Fruit fly (Drosophila melanogaster) whole organism, wandering third instar larva: ENCODE measurements around the gene alpha-Est4.

Source experiments
- Abd-B ChIP-seq: fragments of >200 bp; optimal IDR thresholded peaks from 2 replicates; lab custom pipeline; 2017; ENCODE audit warnings: missing biosample characterization, missing genetic modification characterization
- CG32264 ChIP-seq: fragments of 200-800 bp; sonication (Bioruptor generic); optimal IDR thresholded peaks from 2 replicates; lab custom pipeline; 2016; ENCODE audit warnings: missing biosample characterization, missing genetic modification characterization
- CG9705 ChIP-seq: fragments of 200-800 bp; sonication (Bioruptor generic); optimal IDR thresholded peaks from 2 replicates; lab custom pipeline; 2018; ENCODE audit warnings: missing biosample characterization, mild to moderate bottlenecking, missing genetic modification characterization
- CrebA ChIP-seq: fragments of 200-800 bp; sonication (Bioruptor generic); optimal IDR thresholded peaks from 2 replicates; lab custom pipeline; 2016; ENCODE audit warnings: missing biosample characterization, mild to moderate bottlenecking, missing genetic modification characterization, borderline replicate concordance
- Dfd ChIP-seq: fragments of >200 bp; optimal IDR thresholded peaks from 2 replicates; lab custom pipeline; 2017; ENCODE audit warnings: missing biosample characterization, missing genetic modification characterization
- Dif ChIP-seq: fragments of 200-275, 200-300 bp; sonication (Bioruptor generic); optimal IDR thresholded peaks from 2 replicates; lab custom pipeline; 2018; ENCODE audit warnings: missing biosample characterization, missing genetic modification characterization; ENCODE audit not compliant: partially characterized antibody
- GATAd ChIP-seq: sonication (Bioruptor generic); optimal IDR thresholded peaks from 2 replicates; lab custom pipeline; 2016; ENCODE audit warnings: missing biosample characterization, missing genetic modification characterization
- HLH106 ChIP-seq: fragments of 200-800 bp; optimal IDR thresholded peaks from 3 replicates; lab custom pipeline; 2019; ENCODE audit warnings: missing biosample characterization, mild to moderate bottlenecking, missing genetic modification characterization, moderate library complexity
- Hnf4 ChIP-seq: fragments of 200-800 bp; sonication (Bioruptor generic); optimal IDR thresholded peaks from 2 replicates; lab custom pipeline; 2016; ENCODE audit warnings: missing biosample characterization, mild to moderate bottlenecking, missing genetic modification characterization
- Hr78 ChIP-seq: fragments of >200 bp; optimal IDR thresholded peaks from 2 replicates; lab custom pipeline; 2017; ENCODE audit warnings: missing biosample characterization, missing genetic modification characterization
- Jra ChIP-seq: sonication (Bioruptor generic); optimal IDR thresholded peaks from 2 replicates; lab custom pipeline; 2016; ENCODE audit warnings: missing biosample characterization, missing genetic modification characterization
- Myc ChIP-seq: fragments of >200 bp; optimal IDR thresholded peaks from 2 replicates; lab custom pipeline; 2017
- N ChIP-seq: fragments of >200 bp; optimal IDR thresholded peaks from 2 replicates; lab custom pipeline; 2018; ENCODE audit warnings: missing biosample characterization, missing external identifiers, missing genetic modification characterization
- Rel ChIP-seq, 2 experiments: fragments of 200-800 bp; sonication (Bioruptor generic) in 1 of 2; optimal IDR thresholded peaks; 2 replicates in 1 of 2; 3 replicates in 1 of 2; lab custom pipeline; 2016 to 2019; ENCODE audit warnings: mild to moderate bottlenecking in 2 of 2, missing biosample characterization in 2 of 2, missing genetic modification characterization in 2 of 2, moderate library complexity in 1 of 2
- Vsx2 ChIP-seq: fragments of 200-300, 225-300 bp; sonication (Bioruptor generic); optimal IDR thresholded peaks from 2 replicates; lab custom pipeline; 2018; ENCODE audit warnings: missing biosample characterization, missing genetic modification characterization; ENCODE audit not compliant: partially characterized antibody
- br ChIP-seq: fragments of 200-800 bp; sonication (Bioruptor generic); optimal IDR thresholded peaks from 2 replicates; lab custom pipeline; 2016; ENCODE audit warnings: missing biosample characterization, missing genetic modification characterization
- brk ChIP-seq: fragments of 200-800 bp; sonication (Bioruptor generic); optimal IDR thresholded peaks from 2 replicates; lab custom pipeline; 2016; ENCODE audit warnings: missing biosample characterization, mild to moderate bottlenecking, missing genetic modification characterization
- dl ChIP-seq, 2 experiments: fragments of 175-275, 200-275 bp in 1 of 2; fragments of 200-275 bp in 1 of 2; sonication (Bioruptor generic); optimal IDR thresholded peaks; lab custom pipeline; 2018; ENCODE audit warnings: mild to moderate bottlenecking in 2 of 2, missing biosample characterization in 2 of 2, missing genetic modification characterization in 2 of 2, moderate library complexity in 2 of 2; ENCODE audit not compliant: partially characterized antibody in 2 of 2, insufficient read depth in 1 of 2
- dsf ChIP-seq: sonication (Bioruptor generic); optimal IDR thresholded peaks from 2 replicates; lab custom pipeline; 2016; ENCODE audit warnings: missing biosample characterization, missing genetic modification characterization, borderline replicate concordance
- ey ChIP-seq: fragments of 200-800 bp; sonication (Bioruptor generic); optimal IDR thresholded peaks from 2 replicates; lab custom pipeline; 2016; ENCODE audit warnings: missing biosample characterization, missing genetic modification characterization
- h ChIP-seq: fragments of 200-800 bp; sonication (Bioruptor generic); optimal IDR thresholded peaks from 3 replicates; lab custom pipeline; 2016; ENCODE audit warnings: missing biosample characterization, mild to moderate bottlenecking, missing genetic modification characterization
- jim ChIP-seq: fragments of 175-275, 200-325 bp; sonication (Bioruptor generic); optimal IDR thresholded peaks from 2 replicates; lab custom pipeline; 2016; ENCODE audit warnings: missing biosample characterization, mild to moderate bottlenecking, missing genetic modification characterization
- lola ChIP-seq: fragments of >200 bp; optimal IDR thresholded peaks from 2 replicates; lab custom pipeline; 2017; ENCODE audit warnings: missing biosample characterization, missing genetic modification characterization
- psq ChIP-seq: fragments of 200-800 bp; sonication (Bioruptor generic); optimal IDR thresholded peaks from 3 replicates; lab custom pipeline; 2017; ENCODE audit warnings: missing biosample characterization, mild to moderate bottlenecking, missing genetic modification characterization, moderate library complexity
- rgr ChIP-seq: fragments of 200-800 bp; sonication (Bioruptor generic); optimal IDR thresholded peaks from 3 replicates; lab custom pipeline; 2016; ENCODE audit warnings: missing biosample characterization, mild to moderate bottlenecking, missing genetic modification characterization
- sage ChIP-seq: fragments of 200-800 bp; sonication (Bioruptor generic); optimal IDR thresholded peaks from 2 replicates; lab custom pipeline; 2016; ENCODE audit warnings: missing biosample characterization, mild to moderate bottlenecking, missing genetic modification characterization
- usp ChIP-seq: fragments of >200 bp; optimal IDR thresholded peaks from 2 replicates; lab custom pipeline; 2017; ENCODE audit warnings: missing biosample characterization, missing genetic modification characterization

Gene alpha-Est4

dm6 chr3R:7522266-7522955 lies 16.0 kb downstream of the alpha-Est4 start:
- no peak for TF ChIP-seq rgr (GFP tag; lab: Kevin White, UChicago)
- TF ChIP-seq br (GFP tag; lab: Kevin White, UChicago), result no peak
- no peak for TF ChIP-seq brk
- no peak for TF ChIP-seq jim (GFP tag; lab: Kevin White, UChicago)
- TF ChIP-seq CrebA (GFP tag; lab: Kevin White, UChicago), result no peak
- TF ChIP-seq Rel (GFP tag; optimal IDR thresholded peaks at IDR 0.05; lab: Kevin White, UChicago), result no peak
- TF ChIP-seq Rel (tag; optimal IDR thresholded peaks at IDR 0.05; lab: Kevin White, UChicago), result no peak
- no peak for TF ChIP-seq dsf (GFP tag; lab: Kevin White, UChicago)
- no peak for TF ChIP-seq HLH106 (tag; lab: Kevin White, UChicago)
- no peak for TF ChIP-seq GATAd (GFP tag; lab: Kevin White, UChicago)
- no peak for TF ChIP-seq psq (GFP tag; lab: Kevin White, UChicago)
- TF ChIP-seq CG9705 (GFP tag; lab: Kevin White, UChicago), result no peak

dm6 chr3R:7519356-7519755 lies 19.1 kb downstream of the alpha-Est4 start, which contains the start of gene Ubc84D:
Ubc84D (minus strand) TSS chr3R:7519456.
- TF ChIP-seq Hr78 (GFP tag; lab: Kevin White, UChicago) (no peak), ey (GFP tag; lab: Kevin White, UChicago) (no peak), CrebA (GFP tag; lab: Kevin White, UChicago) (no peak), Jra (no peak)

- TF ChIP-seq Dif (peak; percentile 16), CrebA (GFP tag; lab: Kevin White, UChicago) (peak; percentile 38), Rel (GFP tag; optimal IDR thresholded peaks at IDR 0.05; lab: Kevin White, UChicago) (no peak), Rel (tag; optimal IDR thresholded peaks at IDR 0.05; lab: Kevin White, UChicago) (peak; percentile 38), lola (GFP tag; lab: Kevin White, UChicago) (no peak), h (peak; percentile 17)
Observed at dm6 chr3R:7515599-7516069, 22.8 kb downstream of the alpha-Est4 start, which contains the start of gene alpha-Est8. alpha-Est8 (minus strand) TSS chr3R:7515670.

DNA sequence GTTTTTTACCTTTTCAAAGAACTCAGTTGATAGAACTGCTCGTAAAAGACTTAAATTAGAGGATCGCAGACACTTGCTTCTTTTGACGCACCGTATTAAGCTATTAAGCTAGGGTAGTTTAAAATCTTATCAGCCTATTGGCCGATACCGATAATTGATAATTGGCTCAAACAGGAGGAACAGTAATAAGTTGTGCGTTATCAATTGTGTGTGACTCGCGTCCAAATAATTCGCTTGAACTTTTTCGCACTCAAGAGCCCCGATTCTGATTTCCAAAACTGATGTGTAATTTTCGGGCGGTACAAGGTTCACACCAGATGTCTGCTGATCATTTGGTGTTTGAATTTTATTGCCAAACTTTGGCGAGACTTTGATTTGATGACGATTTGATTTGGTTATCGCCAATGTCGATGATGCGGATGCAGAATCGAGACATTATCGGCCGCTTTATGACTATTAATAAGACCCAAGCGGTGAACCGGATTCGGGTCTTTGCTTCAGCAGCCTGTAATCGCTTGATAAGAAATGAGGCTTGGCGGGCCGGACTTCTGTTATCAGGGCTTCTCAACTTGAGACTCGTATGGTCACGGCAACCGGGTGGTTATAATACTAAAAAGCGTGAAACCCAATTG lies 24.1 kb downstream of the alpha-Est4 start:
- TF ChIP-seq Hnf4 (GFP tag; lab: Kevin White, UChicago), result peak; percentile 15
- no peak for TF ChIP-seq usp (GFP tag; lab: Kevin White, UChicago)

DNA sequence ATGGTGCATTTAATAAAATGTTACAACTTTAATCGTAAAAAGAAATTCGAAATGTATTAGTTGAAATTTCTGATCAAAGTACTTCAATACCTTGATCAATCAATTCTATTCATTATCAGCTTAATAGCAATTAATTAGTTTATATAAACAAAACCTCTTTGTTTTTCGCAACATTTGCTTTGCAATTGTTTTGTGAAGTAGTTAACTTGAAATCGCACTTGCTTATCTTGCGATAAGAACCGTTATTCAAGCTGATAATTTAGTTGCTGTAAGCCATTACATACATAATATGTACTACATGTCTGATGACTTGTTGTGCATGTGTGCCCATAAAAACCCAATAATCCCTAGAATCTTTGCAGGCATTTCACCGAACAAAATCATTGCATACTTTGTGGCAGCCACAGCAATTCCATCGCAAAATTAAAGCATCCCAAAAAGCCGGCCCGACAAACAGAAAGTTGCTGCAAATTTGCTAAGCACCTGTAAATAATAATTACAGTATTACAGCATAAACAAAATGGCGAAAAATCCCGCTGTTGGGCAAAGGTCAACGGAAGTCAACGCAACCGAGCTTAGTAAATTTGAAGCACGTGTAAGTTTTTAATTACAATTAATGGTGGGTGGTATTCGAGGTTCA lies 30.1 kb downstream of the alpha-Est4 start:
- TF ChIP-seq CG32264 (GFP tag; lab: Kevin White, UChicago) (no peak), psq (GFP tag; lab: Kevin White, UChicago) (no peak), usp (GFP tag; lab: Kevin White, UChicago) (no peak), Dfd (GFP tag; lab: Kevin White, UChicago) (no peak), Vsx2 (GFP tag; lab: Kevin White, UChicago) (peak; percentile 52), Myc (lab: Kevin White, UChicago) (peak; percentile 86), ey (GFP tag; lab: Kevin White, UChicago) (no peak), Abd-B (GFP tag; lab: Kevin White, UChicago) (peak; percentile 38), Jra (no peak), lola (GFP tag; lab: Kevin White, UChicago) (peak; percentile 86), Dif (peak; percentile 36), sage (no peak), dl (GFP tag; optimal IDR thresholded peaks at IDR 0.05; lab: Kevin White, UChicago; ENCODE audit: insufficient read depth in 1 of 2, partially characterized antibody in 2 of 2) (no peak), Rel (GFP tag; optimal IDR thresholded peaks at IDR 0.05; lab: Kevin White, UChicago) (no peak), Rel (tag; optimal IDR thresholded peaks at IDR 0.05; lab: Kevin White, UChicago) (no peak), N (GFP tag; lab: Kevin White, UChicago) (peak; percentile 69)
